Worm (Caenorhabditis elegans): Measurements from ENCODE around the gene ncl-1.

ncl-1 gene

ce11 chrIII:7737646-7738258 lies 18.2 kb downstream of the ncl-1 start:
- TF ChIP-seq nhr-25 (tag; optimal IDR thresholded peaks at IDR 0.05; ENCODE audit: borderline replicate concordance, insufficient read depth), result no peak
- no peak for TF ChIP-seq dve-1 (tag; optimal IDR thresholded peaks at IDR 0.05; ENCODE audit: insufficient read depth)
- no peak for TF ChIP-seq Y75B8A.6 (GFP tag; IDR thresholded peaks at IDR 0.05)
- no peak for TF ChIP-seq pha-4 (GFP tag; IDR thresholded peaks at IDR 0.05)
- no peak for TF ChIP-seq pha-4 (tag; optimal IDR thresholded peaks at IDR 0.05)
- no peak for TF ChIP-seq php-3 (GFP tag; IDR thresholded peaks at IDR 0.05)
- TF ChIP-seq tag-97 (GFP tag; IDR thresholded peaks at IDR 0.05), result 0 out of 2 replicates have a peak, but pooled peaks have one; percentile 6
- no peak for TF ChIP-seq aha-1 (tag)
- no peak for TF ChIP-seq fkh-10 (GFP tag; optimal IDR thresholded peaks at IDR 0.05)
- no peak for TF ChIP-seq jun-1 (tag; optimal IDR thresholded peaks at IDR 0.05)
- no peak for TF ChIP-seq attf-4 (tag; optimal IDR thresholded peaks at IDR 0.05)
- TF ChIP-seq lsy-2 (tag; optimal IDR thresholded peaks at IDR 0.05), result no peak
- no peak for TF ChIP-seq nhr-48 (tag; optimal IDR thresholded peaks at IDR 0.05)
- TF ChIP-seq duxl-1 (tag; optimal IDR thresholded peaks at IDR 0.05; ENCODE audit: poor library complexity), result peak; percentile 44
- TF ChIP-seq lin-38 (GFP tag; IDR thresholded peaks at IDR 0.05), result no peak
- no peak for TF ChIP-seq hmg-1.1 (GFP tag; IDR thresholded peaks at IDR 0.05)
- TF ChIP-seq daf-12 (tag; optimal IDR thresholded peaks at IDR 0.05), result no peak
- TF ChIP-seq saeg-2 (GFP tag; IDR thresholded peaks at IDR 0.05), result no peak
- no peak for TF ChIP-seq daf-19 (GFP tag; conservative IDR thresholded peaks at IDR 0.05)
- TF ChIP-seq zip-2 (tag; optimal IDR thresholded peaks at IDR 0.05), result no peak
- TF ChIP-seq tra-1 (GFP tag; IDR thresholded peaks at IDR 0.05), result peak; percentile 4; the same call in 1 of the 2 replicates
- TF ChIP-seq nhr-28 (tag; optimal IDR thresholded peaks at IDR 0.05), result no peak
- TF ChIP-seq skn-1 (tag; optimal IDR thresholded peaks at IDR 0.05), result no peak
- no peak for TF ChIP-seq R02D3.7 (tag; optimal IDR thresholded peaks at IDR 0.05)
- TF ChIP-seq mdt-29 (GFP tag; IDR thresholded peaks at IDR 0.05), result no peak
- no peak for TF ChIP-seq nhr-11 (tag; optimal IDR thresholded peaks at IDR 0.05)
- no peak for TF ChIP-seq mes-2 (tag; optimal IDR thresholded peaks at IDR 0.05; ENCODE audit: poor library complexity, severe bottlenecking)
- no peak for TF ChIP-seq Y5F2A.4 (GFP tag; optimal IDR thresholded peaks at IDR 0.05)
- TF ChIP-seq lin-29 (GFP tag; IDR thresholded peaks at IDR 0.05), result no peak
- no peak for TF ChIP-seq mdl-1 (tag; optimal IDR thresholded peaks at IDR 0.05)
- TF ChIP-seq fos-1 (tag; optimal IDR thresholded peaks at IDR 0.05), result no peak
- TF ChIP-seq egl-27 (tag; optimal IDR thresholded peaks at IDR 0.05), result no peak
- TF ChIP-seq arid-1 (GFP tag; conservative IDR thresholded peaks at IDR 0.05), result peak; percentile 46
- TF ChIP-seq spr-3 (GFP tag; optimal IDR thresholded peaks at IDR 0.05), result no peak
- no peak for TF ChIP-seq F10B5.3 (tag; optimal IDR thresholded peaks at IDR 0.05)
- no peak for TF ChIP-seq vab-7 (GFP tag; IDR thresholded peaks at IDR 0.05)
- TF ChIP-seq T26A8.4 (GFP tag; IDR thresholded peaks at IDR 0.05), result no peak
- no peak for TF ChIP-seq ztf-11 (tag; optimal IDR thresholded peaks at IDR 0.05)
- no peak for TF ChIP-seq pqm-1 (tag; optimal IDR thresholded peaks at IDR 0.05)
- no peak for TF ChIP-seq ceh-82 (tag; optimal IDR thresholded peaks at IDR 0.05)
- no peak for TF ChIP-seq dmd-9 (GFP tag; IDR thresholded peaks at IDR 0.05)
- TF ChIP-seq ceh-28 (tag; optimal IDR thresholded peaks at IDR 0.05), result no peak
- TF ChIP-seq ztf-7 (tag; optimal IDR thresholded peaks at IDR 0.05), result no peak
- no peak for TF ChIP-seq F49E8.2 (tag; optimal IDR thresholded peaks at IDR 0.05; ENCODE audit: borderline replicate concordance)
- no peak for TF ChIP-seq nhr-76 (tag; optimal IDR thresholded peaks at IDR 0.05)
- no peak for TF ChIP-seq ceh-44 (GFP tag; IDR thresholded peaks at IDR 0.05)
- TF ChIP-seq unc-39 (tag; optimal IDR thresholded peaks at IDR 0.05), result no peak
- peak in 1 of 2 experiments; percentile 34 for TF ChIP-seq hif-1 (tag; optimal IDR thresholded peaks at IDR 0.05)
- TF ChIP-seq mxl-2 (GFP tag; conservative IDR thresholded peaks at IDR 0.05), result no peak
- no peak for TF ChIP-seq F37D6.2 (tag; optimal IDR thresholded peaks at IDR 0.05)
- TF ChIP-seq aly-2 (tag; optimal IDR thresholded peaks at IDR 0.05), result no peak

All from whole organism, L4 larva.